Fruit fly (Drosophila melanogaster): ENCODE measurements around the gene PolG1.

The PolG1 gene

DNA sequence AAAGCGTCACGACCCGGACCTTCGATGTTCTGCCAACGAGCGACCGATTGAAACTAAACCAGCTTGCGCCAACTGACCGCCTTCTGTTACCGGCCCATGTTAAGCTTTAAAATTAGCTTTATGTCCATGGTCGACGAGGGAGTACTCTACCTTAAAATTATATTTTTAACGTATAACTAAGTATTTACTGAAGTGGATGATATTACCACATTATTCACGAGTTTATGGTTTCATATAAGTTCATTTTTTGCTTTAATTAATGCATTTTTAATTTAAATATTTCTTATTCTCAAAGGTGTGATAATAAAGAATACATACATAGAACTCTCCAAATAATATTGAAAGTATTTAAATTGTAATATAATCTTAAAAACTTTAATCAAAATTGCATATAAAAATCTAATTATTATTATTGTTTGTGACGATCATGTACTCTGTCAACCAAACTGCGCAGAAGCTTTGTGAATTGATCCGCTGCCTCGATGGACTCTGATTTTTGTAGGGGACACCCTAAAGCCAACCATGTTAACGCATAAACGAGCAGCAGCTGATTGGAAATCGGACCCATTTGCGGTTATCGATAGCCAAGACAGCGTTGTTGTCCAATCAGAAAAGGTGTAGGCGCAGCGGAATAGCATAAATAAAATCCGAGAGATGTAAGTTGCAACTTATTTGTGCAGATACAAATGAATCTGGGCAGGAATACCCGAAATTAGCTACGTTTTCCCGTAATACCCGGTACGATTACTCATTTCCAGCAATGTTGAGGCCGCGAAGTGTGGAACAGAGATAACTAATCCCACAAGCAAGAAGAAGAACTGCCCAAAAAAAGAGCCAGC is 47.2 kb downstream of the PolG1 start, which contains the start of the genes CG9008 and p38b (continued):
- TF ChIP-seq NK7.1 (GFP tag; optimal IDR thresholded peaks at IDR 0.05): no peak
- no peak for TF ChIP-seq CG1792 (GFP tag; optimal IDR thresholded peaks at IDR 0.05)
- peak; percentile 87 for TF ChIP-seq CG13296 (GFP tag; optimal IDR thresholded peaks at IDR 0.05)
- no peak for TF ChIP-seq CG15011 (GFP tag; optimal IDR thresholded peaks at IDR 0.05)
- 0 out of 2 replicates have a peak, but pooled peaks have one; percentile 13 for TF ChIP-seq wdn (GFP tag; IDR thresholded peaks at IDR 0.05)
- TF ChIP-seq Spps (tag; optimal IDR thresholded peaks at IDR 0.05): peak; percentile 50
- TF ChIP-seq cad (GFP tag; optimal IDR thresholded peaks at IDR 0.05): no peak
- TF ChIP-seq CG4328 (GFP tag; optimal IDR thresholded peaks at IDR 0.05): peak; percentile 81
- no peak for TF ChIP-seq sna (GFP tag; IDR thresholded peaks at IDR 0.05; ENCODE audit: partially characterized antibody)
- TF ChIP-seq Hmr (GFP tag; optimal IDR thresholded peaks at IDR 0.05): peak; percentile 89
- TF ChIP-seq Optix (GFP tag; IDR thresholded peaks at IDR 0.05): no peak
- no peak for TF ChIP-seq repo (GFP tag; optimal IDR thresholded peaks at IDR 0.05)
- no peak for TF ChIP-seq Tbp (GFP tag; optimal IDR thresholded peaks at IDR 0.05)
- peak; percentile 90 for TF ChIP-seq Nf-YC (tag; optimal IDR thresholded peaks at IDR 0.05)
- TF ChIP-seq unpg (GFP tag; optimal IDR thresholded peaks at IDR 0.05): peak; percentile 73
- no peak for TF ChIP-seq gt (GFP tag; IDR thresholded peaks at IDR 0.05)
- TF ChIP-seq CG12769 (tag; optimal IDR thresholded peaks at IDR 0.05): no peak
- TF ChIP-seq gem (tag; optimal IDR thresholded peaks at IDR 0.05): peak; percentile 94
- peak; percentile 19 for TF ChIP-seq HLHmδ (GFP tag; optimal IDR thresholded peaks at IDR 0.05)
- peak; percentile 54 to 75 for TF ChIP-seq bsh (GFP tag; optimal IDR thresholded peaks at IDR 0.05)
- TF ChIP-seq CG16779 (GFP tag; IDR thresholded peaks at IDR 0.05): no peak
- TF ChIP-seq fu2 (GFP tag; optimal IDR thresholded peaks at IDR 0.05): no peak
- peak; percentile 8 for TF ChIP-seq Antp (GFP tag; optimal IDR thresholded peaks at IDR 0.05)
- TF ChIP-seq CG6813 (GFP tag; optimal IDR thresholded peaks at IDR 0.05): peak; percentile 41
- no peak for TF ChIP-seq TFAM (GFP tag; optimal IDR thresholded peaks at IDR 0.05)
- peak; percentile 37 for TF ChIP-seq Sry-δ (GFP tag; optimal IDR thresholded peaks at IDR 0.05)
- peak; percentile 74 for TF ChIP-seq slbo (GFP tag; IDR thresholded peaks at IDR 0.05)
- TF ChIP-seq Oaz (GFP tag; IDR thresholded peaks at IDR 0.05): 0 out of 2 replicates have a peak, but pooled peaks have one; percentile 25
- no peak for TF ChIP-seq CG11560 (tag; IDR thresholded peaks at IDR 0.05)
- TF ChIP-seq CG12299 (tag; optimal IDR thresholded peaks at IDR 0.05): peak; percentile 69
- TF ChIP-seq Mad (GFP tag; optimal IDR thresholded peaks at IDR 0.05): no peak
- TF ChIP-seq CG3726 (GFP tag; IDR thresholded peaks at IDR 0.05): no peak
- TF ChIP-seq klu (GFP tag; IDR thresholded peaks at IDR 0.05): peak; percentile 60; the same call in 1 of the 2 replicates
- peak; percentile 93 for TF ChIP-seq CG8924 (tag; optimal IDR thresholded peaks at IDR 0.05)
- no peak for TF ChIP-seq CG4360 (GFP tag; IDR thresholded peaks at IDR 0.05)
- TF ChIP-seq Scr (GFP tag; IDR thresholded peaks at IDR 0.05; ENCODE audit: partially characterized antibody): peak; percentile 45; the same call in 1 of the 2 replicates
- TF ChIP-seq CG2129 (GFP tag; IDR thresholded peaks at IDR 0.05; ENCODE audit: partially characterized antibody): no peak
- no peak for TF ChIP-seq hth (optimal IDR thresholded peaks at IDR 0.05)
- TF ChIP-seq her (GFP tag; optimal IDR thresholded peaks at IDR 0.05): peak; percentile 99
- peak; percentile 46 for TF ChIP-seq mam (GFP tag; optimal IDR thresholded peaks at IDR 0.05)
- no peak for TF ChIP-seq Gsc (GFP tag; IDR thresholded peaks at IDR 0.05)
- peak; percentile 75 for TF ChIP-seq CG4424 (GFP tag; optimal IDR thresholded peaks at IDR 0.05)
- TF ChIP-seq tll (GFP tag; optimal IDR thresholded peaks at IDR 0.05): no peak
- TF ChIP-seq psq (GFP tag; optimal IDR thresholded peaks at IDR 0.05): peak; percentile 49
- no peak for TF ChIP-seq pnt (GFP tag; optimal IDR thresholded peaks at IDR 0.05)
- TF ChIP-seq CG7786 (GFP tag; optimal IDR thresholded peaks at IDR 0.05): no peak
- no peak for TF ChIP-seq ac (GFP tag; optimal IDR thresholded peaks at IDR 0.05)
- peak; percentile 48 for TF ChIP-seq CG13894 (tag; optimal IDR thresholded peaks at IDR 0.05)
- 0 out of 3 replicates have a peak, but pooled peaks have one; percentile 32 for TF ChIP-seq CG11093 (GFP tag; IDR thresholded peaks at IDR 0.05)

Data from whole organism, embryonic.